Fruit fly (Drosophila melanogaster): Measurements from ENCODE around the gene CG12075.

DNA sequence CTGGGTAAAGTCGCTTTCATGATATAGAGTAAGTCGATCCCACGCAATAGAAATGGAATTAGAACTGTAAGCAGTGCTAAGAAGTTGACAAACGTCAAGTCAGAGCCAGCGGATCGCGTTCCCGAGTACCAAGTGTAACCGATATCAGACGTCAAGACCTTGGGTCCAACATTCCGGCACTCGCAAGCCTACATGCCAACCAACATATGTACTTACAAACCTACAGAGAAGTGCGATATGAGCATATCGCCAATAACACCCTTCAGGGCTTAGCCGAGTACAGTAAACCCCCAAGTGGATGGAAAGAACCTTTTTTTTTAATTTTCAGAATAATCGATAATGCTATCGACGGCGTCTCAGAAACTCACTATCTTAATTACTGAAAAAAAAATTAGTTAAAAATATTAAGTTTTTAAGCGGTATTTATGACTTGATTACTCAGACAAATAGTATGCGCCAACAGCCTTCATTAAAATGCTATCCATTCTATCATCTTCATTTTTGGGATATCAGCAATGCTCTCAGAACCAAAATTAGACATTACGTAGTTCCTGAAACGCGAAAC is 54.4 kb downstream of the CG12075 start:
- TF ChIP-seq CG11617 (GFP tag; optimal IDR thresholded peaks at IDR 0.05) (no peak), pad (GFP tag; optimal IDR thresholded peaks at IDR 0.05) (no peak), cic (GFP tag; optimal IDR thresholded peaks at IDR 0.05) (no peak), CG1620 (GFP tag; optimal IDR thresholded peaks at IDR 0.05) (no peak), Hr96 (GFP tag; optimal IDR thresholded peaks at IDR 0.05) (no peak), tj (GFP tag; optimal IDR thresholded peaks at IDR 0.05) (peak; percentile 19), CG12768 (GFP tag; optimal IDR thresholded peaks at IDR 0.05) (no peak)
